Worm (Caenorhabditis elegans): ENCODE data around the gene ckc-1.

DNA sequence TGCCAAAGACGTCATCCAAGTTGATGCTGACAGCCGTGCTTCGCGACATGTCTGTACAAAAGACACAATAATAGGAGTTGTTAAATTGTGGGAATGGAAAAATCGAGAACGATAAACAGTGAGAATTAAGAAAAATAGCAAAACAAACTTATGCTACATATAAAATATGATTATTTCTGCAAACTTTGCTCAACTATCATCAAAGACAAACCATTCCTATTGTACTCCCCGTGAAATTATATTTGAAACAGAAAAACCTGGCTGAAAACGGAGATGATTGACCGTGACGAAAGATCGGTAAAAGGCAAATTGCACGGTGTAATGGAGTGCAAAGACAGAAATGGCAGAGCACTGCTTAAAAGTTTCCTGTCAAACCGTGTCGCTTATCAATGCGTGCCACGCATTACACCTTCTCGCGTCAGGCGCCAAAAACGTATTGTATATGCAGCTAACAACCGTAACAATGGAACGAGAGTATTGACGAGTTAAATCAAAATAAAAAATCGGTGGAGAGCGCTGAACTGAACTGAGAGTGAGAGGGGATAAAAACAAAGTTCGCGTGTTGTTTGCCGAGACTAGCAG lies 34.7 kb downstream of the ckc-1 start, which contains the start of gene C18B2.5:
- TF ChIP-seq lin-39 (tag; optimal IDR thresholded peaks at IDR 0.05): no peak
- TF ChIP-seq lsy-2 (tag; optimal IDR thresholded peaks at IDR 0.05): no peak
- no peak for TF ChIP-seq ztf-11 (tag; optimal IDR thresholded peaks at IDR 0.05)
- TF ChIP-seq ama-1 (optimal IDR thresholded peaks at IDR 0.05): no peak
- TF ChIP-seq aly-2 (tag; optimal IDR thresholded peaks at IDR 0.05): no peak
- TF ChIP-seq fos-1 (tag; optimal IDR thresholded peaks at IDR 0.05): peak; percentile 83
- TF ChIP-seq unc-62 (GFP tag; optimal IDR thresholded peaks at IDR 0.05): no peak
- TF ChIP-seq snpc-4 (tag; optimal IDR thresholded peaks at IDR 0.05): no peak
